Fruit fly (Drosophila melanogaster) whole organism, adult: ENCODE data around the gene Ssl2.

Experiments
- CG7045 ChIP-seq: fragments of 200-800 bp; sonication (Bioruptor generic); optimal IDR thresholded peaks from 2 replicates; lab custom pipeline; 2017; ENCODE audit warnings: missing biosample characterization, mild to moderate bottlenecking, missing genetic modification characterization
- Hr96 ChIP-seq: fragments of 200-800 bp; sonication (Bioruptor generic); optimal IDR thresholded peaks from 2 replicates; lab custom pipeline; 2016; ENCODE audit warnings: missing biosample characterization, missing genetic modification characterization
- cic ChIP-seq: fragments of 200-800 bp; sonication (Bioruptor generic); optimal IDR thresholded peaks from 2 replicates; lab custom pipeline; 2017; ENCODE audit warnings: missing biosample characterization, mild to moderate bottlenecking, missing genetic modification characterization, moderate library complexity
- tj ChIP-seq: fragments of 200-800 bp; sonication (Bioruptor generic); optimal IDR thresholded peaks from 3 replicates; lab custom pipeline; 2017; ENCODE audit warnings: missing biosample characterization, mild to moderate bottlenecking, missing genetic modification characterization, moderate library complexity
- toe ChIP-seq: fragments of 200-800 bp; sonication (Bioruptor generic); optimal IDR thresholded peaks from 2 replicates; lab custom pipeline; 2016; ENCODE audit warnings: missing biosample characterization, missing genetic modification characterization

Ssl2 gene

dm6 chr3R:28987596-28988378 lies 44.7 kb downstream of the Ssl2 start:
- no peak for TF ChIP-seq CG7045

- TF ChIP-seq tj (GFP tag; lab: Kevin White, UChicago): no peak
- no peak for TF ChIP-seq cic
- no peak for TF ChIP-seq toe (GFP tag; lab: Kevin White, UChicago)
- TF ChIP-seq Hr96 (GFP tag; lab: Kevin White, UChicago): no peak
Measured at dm6 chr3R:28985887-28986286, 46.6 kb downstream of the Ssl2 start.
